Worm (Caenorhabditis elegans) whole organism, L4 larva: ENCODE data around the gene idpa-1.

Experiments used
- F10B5.3 ChIP-seq: sonication (generic microtip); optimal IDR thresholded peaks from 2 replicates; lab custom pipeline; 2016; ENCODE audit warnings: mild to moderate bottlenecking, missing genetic modification characterization, missing compliant biosample characterization
- F26F4.8 ChIP-seq: fragments of 200-800 bp; sonication (Bioruptor generic); conservative IDR thresholded peaks from 2 replicates; pipeline ENCODE4 v1.3.6; 2022; ENCODE audit warnings: missing genetic modification characterization, missing compliant biosample characterization
- F37D6.2 ChIP-seq: sonication (generic microtip); optimal IDR thresholded peaks from 2 replicates; lab custom pipeline; 2016; ENCODE audit warnings: mild to moderate bottlenecking, missing genetic modification characterization, missing compliant biosample characterization
- F44E2.7 ChIP-seq: fragments of 200-800 bp; sonication (Bioruptor generic); IDR thresholded peaks from 2 replicates; pipeline ENCODE4 v2.1.2; 2022; ENCODE audit warnings: missing genetic modification characterization, missing compliant biosample characterization
- R02D3.7 ChIP-seq: fragments of 150-350 bp; sonication (generic microtip); optimal IDR thresholded peaks from 3 replicates; lab custom pipeline; 2014; ENCODE audit warnings: missing biosample characterization, missing genetic modification characterization
- ZK546.5 ChIP-seq, 2 experiments: sonication (generic microtip); optimal IDR thresholded peaks; 2 replicates each; lab custom pipeline; 2017; ENCODE audit warnings: missing biosample characterization in 2 of 2, missing genetic modification characterization in 2 of 2
- aha-1 ChIP-seq: fragments of 150-350 bp; peaks from one replicate; lab custom pipeline; 2014; ENCODE audit warnings: missing biosample characterization, missing genetic modification characterization
- aly-2 ChIP-seq: sonication (generic microtip); optimal IDR thresholded peaks from 2 replicates; lab custom pipeline; 2018; ENCODE audit warnings: missing biosample characterization, missing genetic modification characterization
- arid-1 ChIP-seq: fragments of 200-800 bp; sonication (Bioruptor generic); conservative IDR thresholded peaks from 2 replicates; pipeline ENCODE4 v1.3.6; 2022; ENCODE audit warnings: missing genetic modification reagents, missing genetic modification characterization, missing compliant biosample characterization
- ceh-20 ChIP-seq: fragments of 200-800 bp; sonication (Bioruptor generic); IDR thresholded peaks from 2 replicates; pipeline ENCODE4 v1.3.6; 2022; ENCODE audit warnings: missing genetic modification reagents, missing genetic modification characterization, missing compliant biosample characterization
- ceh-28 ChIP-seq: fragments of 150-350 bp; optimal IDR thresholded peaks from 2 replicates; lab custom pipeline; 2014; ENCODE audit warnings: missing biosample characterization, missing genetic modification reagents, missing genetic modification characterization
- ceh-44 ChIP-seq: fragments of 200-800 bp; sonication (Bioruptor generic); IDR thresholded peaks from 2 replicates; pipeline ENCODE4 v1.3.6; 2022; ENCODE audit warnings: missing genetic modification reagents, missing genetic modification characterization, missing compliant biosample characterization
- ceh-62 ChIP-seq: sonication (generic microtip); optimal IDR thresholded peaks from 2 replicates; lab custom pipeline; 2017; ENCODE audit warnings: missing biosample characterization, missing genetic modification characterization
- cey-2 ChIP-seq: sonication (generic microtip); optimal IDR thresholded peaks from 3 replicates; lab custom pipeline; 2017; ENCODE audit warnings: missing genetic modification characterization, mild to moderate bottlenecking, missing compliant biosample characterization, antibody characterized with exemption, borderline replicate concordance; ENCODE audit not compliant: insufficient read depth
- daf-8 ChIP-seq: fragments of 200-800 bp; sonication (Bioruptor generic); IDR thresholded peaks from 2 replicates; pipeline ENCODE4 v1.3.6; 2022; ENCODE audit warnings: missing genetic modification characterization, missing compliant biosample characterization
- egl-43 ChIP-seq: fragments of 200-800 bp; sonication (Bioruptor generic); IDR thresholded peaks from 2 replicates; pipeline ENCODE4 v1.3.6; 2022; ENCODE audit warnings: missing genetic modification reagents, missing genetic modification characterization, missing compliant biosample characterization
- fos-1 ChIP-seq: fragments of 150-350 bp; optimal IDR thresholded peaks from 2 replicates; lab custom pipeline; 2014; ENCODE audit warnings: missing biosample characterization, missing genetic modification characterization
- gei-8 ChIP-seq: fragments of 200-800 bp; sonication (Bioruptor generic); optimal IDR thresholded peaks from 2 replicates; lab custom pipeline; 2018; ENCODE audit warnings: mild to moderate bottlenecking, missing genetic modification characterization, missing compliant biosample characterization
- hlh-11 ChIP-seq: fragments of 200-800 bp; sonication (Bioruptor generic); optimal IDR thresholded peaks from 2 replicates; lab custom pipeline; 2018; ENCODE audit warnings: mild to moderate bottlenecking, missing genetic modification characterization, missing compliant biosample characterization
- lin-1 ChIP-seq: fragments of 200-800 bp; sonication (Bioruptor generic); IDR thresholded peaks from 2 replicates; pipeline ENCODE4 v1.3.6; 2022; ENCODE audit warnings: missing genetic modification reagents, missing genetic modification characterization, missing compliant biosample characterization
- lin-39 ChIP-seq: fragments of 150-350 bp; optimal IDR thresholded peaks from 2 replicates; lab custom pipeline; 2014; ENCODE audit warnings: missing biosample characterization, missing genetic modification reagents, missing genetic modification characterization
- lsy-2 ChIP-seq, 2 experiments: fragments of 150-350 bp in 1 of 2; sonication (generic microtip) in 1 of 2; optimal IDR thresholded peaks; 2 replicates each; lab custom pipeline; 2014 to 2017; ENCODE audit warnings: missing biosample characterization in 2 of 2, missing genetic modification characterization in 2 of 2
- mdl-1 ChIP-seq, 2 experiments: fragments of 150-350 bp in 1 of 2; sonication (generic microtip) in 1 of 2; optimal IDR thresholded peaks; 2 replicates each; lab custom pipeline; 2014 to 2017; ENCODE audit warnings: missing biosample characterization in 2 of 2, missing genetic modification characterization in 2 of 2
- mxl-3 ChIP-seq: fragments of 200-800 bp; sonication (Bioruptor generic); optimal IDR thresholded peaks from 2 replicates; lab custom pipeline; 2018; ENCODE audit warnings: mild to moderate bottlenecking, missing genetic modification characterization, missing compliant biosample characterization
- nhr-28 ChIP-seq: fragments of 150-350 bp; optimal IDR thresholded peaks from 2 replicates; lab custom pipeline; 2014; ENCODE audit warnings: missing biosample characterization, missing genetic modification characterization
- nhr-42 ChIP-seq: fragments of 200-800 bp; sonication (Bioruptor generic); IDR thresholded peaks from 2 replicates; pipeline ENCODE4 v1.3.6; 2022; ENCODE audit warnings: missing genetic modification characterization, missing compliant biosample characterization
- nhr-76 ChIP-seq: fragments of 150-350 bp; optimal IDR thresholded peaks from 2 replicates; lab custom pipeline; 2014; ENCODE audit warnings: missing biosample characterization, missing genetic modification characterization
- nhr-77 ChIP-seq: fragments of 150-350 bp; optimal IDR thresholded peaks from 2 replicates; lab custom pipeline; 2014; ENCODE audit warnings: missing biosample characterization, missing genetic modification characterization
- php-3 ChIP-seq: fragments of 200-800 bp; sonication (Bioruptor generic); IDR thresholded peaks from 2 replicates; pipeline ENCODE4 v1.3.6; 2022; ENCODE audit warnings: missing genetic modification reagents, missing genetic modification characterization, missing compliant biosample characterization
- pqm-1 ChIP-seq: sonication (generic microtip); optimal IDR thresholded peaks from 2 replicates; lab custom pipeline; 2017; ENCODE audit warnings: missing biosample characterization, missing genetic modification characterization
- sdz-12 ChIP-seq: fragments of 200-800 bp; sonication (Bioruptor generic); optimal IDR thresholded peaks from 2 replicates; lab custom pipeline; 2018; ENCODE audit warnings: mild to moderate bottlenecking, missing genetic modification characterization, missing compliant biosample characterization
- snpc-1.2 ChIP-seq: fragments of 200-800 bp; sonication (Bioruptor generic); IDR thresholded peaks from 2 replicates; pipeline ENCODE4 v1.3.6; 2022; ENCODE audit warnings: missing genetic modification reagents, missing genetic modification characterization, missing compliant biosample characterization
- spr-3 ChIP-seq: fragments of 200-800 bp; sonication (Bioruptor generic); optimal IDR thresholded peaks from 2 replicates; lab custom pipeline; 2018; ENCODE audit warnings: mild to moderate bottlenecking, missing genetic modification characterization, missing compliant biosample characterization
- tag-97 ChIP-seq: fragments of 200-800 bp; sonication (Bioruptor generic); IDR thresholded peaks from 2 replicates; pipeline ENCODE4 v1.3.6; 2022; ENCODE audit warnings: missing genetic modification characterization, missing compliant biosample characterization
- tra-1 ChIP-seq: fragments of 200-800 bp; sonication (Bioruptor generic); IDR thresholded peaks from 2 replicates; pipeline ENCODE4 v1.3.6; 2022; ENCODE audit warnings: missing genetic modification reagents, missing genetic modification characterization, missing compliant biosample characterization
- unc-130 ChIP-seq: sonication (generic microtip); optimal IDR thresholded peaks from 2 replicates; lab custom pipeline; 2016; ENCODE audit warnings: missing genetic modification reagents, missing genetic modification characterization, missing compliant biosample characterization
- unc-62 ChIP-seq, 3 experiments: fragments of 150-350 bp in 1 of 3; sonication (generic microtip); optimal IDR thresholded peaks in 2 of 3; peaks in 1 of 3; 1 replicate in 1 of 3; 2 replicates in 2 of 3; lab custom pipeline; 2014 to 2017; ENCODE audit warnings: missing biosample characterization in 3 of 3, missing genetic modification characterization in 3 of 3, missing genetic modification reagents in 3 of 3, missing genotype in 1 of 3
- zfp-3 ChIP-seq: fragments of 200-800 bp; sonication (Bioruptor generic); conservative IDR thresholded peaks from 2 replicates; pipeline ENCODE4 v1.3.6; 2022; ENCODE audit warnings: missing genetic modification reagents, missing genetic modification characterization, missing compliant biosample characterization
- zip-2 ChIP-seq: fragments of 150-350 bp; optimal IDR thresholded peaks from 2 replicates; lab custom pipeline; 2014; ENCODE audit warnings: missing biosample characterization, missing genetic modification characterization
- ztf-7 ChIP-seq: fragments of 150-350 bp; optimal IDR thresholded peaks from 2 replicates; lab custom pipeline; 2014; ENCODE audit warnings: missing biosample characterization, missing genetic modification characterization

The idpa-1 gene

ce11 chrIII:2869033-2869432 is 32.0 kb downstream of the idpa-1 start:
- TF ChIP-seq ceh-62 = no peak
- no peak for TF ChIP-seq aha-1 (tag; lab: Kevin White, UChicago)
- no peak for TF ChIP-seq arid-1 (GFP tag; lab: Robert Waterston, UW)
- TF ChIP-seq ceh-20 (GFP tag; lab: Robert Waterston, UW) = peak; percentile 63; the same call in 1 of the 2 replicates
- peak; percentile 88 for TF ChIP-seq php-3 (GFP tag; lab: Robert Waterston, UW)
- no peak for TF ChIP-seq spr-3 (GFP tag; lab: Kevin White, UChicago)
- no peak for TF ChIP-seq nhr-77
- no peak for TF ChIP-seq cey-2 (tag; lab: Kevin White, UChicago)
- no peak for TF ChIP-seq tag-97 (GFP tag; lab: Robert Waterston, UW)

- TF ChIP-seq hlh-11 (tag; lab: Kevin White, UChicago) (peak; percentile 34), nhr-42 (no peak), lsy-2 (tag; optimal IDR thresholded peaks at IDR 0.05; lab: Kevin White, UChicago) (peak in 1 of 2 experiments; percentile 70), R02D3.7 (tag; lab: Kevin White, UChicago) (no peak), mxl-3 (GFP tag; lab: Kevin White, UChicago) (peak; percentile 19), mdl-1 (tag; optimal IDR thresholded peaks at IDR 0.05; lab: Kevin White, UChicago) (peak in 1 of 2 experiments; percentile 23), zfp-3 (GFP tag; lab: Robert Waterston, UW) (no peak), nhr-28 (tag; lab: Kevin White, UChicago) (peak; percentile 54), gei-8 (no peak)
Measured at ce11 chrIII:2868416-2868815, 32.6 kb downstream of the idpa-1 start.

- TF ChIP-seq lin-39 (tag; lab: Kevin White, UChicago) (no peak), ztf-7 (tag; lab: Kevin White, UChicago) (no peak), F37D6.2 (no peak)
Measured at ce11 chrIII:2866597-2866996, 34.4 kb downstream of the idpa-1 start.

- TF ChIP-seq aha-1 (tag; lab: Kevin White, UChicago) (no peak), ceh-44 (GFP tag; lab: Robert Waterston, UW) (no peak), nhr-28 (tag; lab: Kevin White, UChicago) (no peak)
Measured at ce11 chrIII:2864669-2865068, 36.3 kb downstream of the idpa-1 start.

- TF ChIP-seq nhr-76 (no peak), aly-2 (tag; lab: Kevin White, UChicago) (no peak), zip-2 (tag; lab: Kevin White, UChicago) (no peak), snpc-1.2 (GFP tag; lab: Robert Waterston, UW) (no peak), unc-130 (GFP tag; lab: Kevin White, UChicago) (peak; percentile 41), fos-1 (tag; lab: Kevin White, UChicago) (no peak), F44E2.7 (no peak), F26F4.8 (no peak)
Measured at ce11 chrIII:2858334-2858733, 42.7 kb downstream of the idpa-1 start.

- no peak for TF ChIP-seq unc-130 (GFP tag; lab: Kevin White, UChicago)
- TF ChIP-seq pqm-1 (tag; lab: Kevin White, UChicago) = no peak
- TF ChIP-seq daf-8 (GFP tag; lab: Robert Waterston, UW) = no peak
- TF ChIP-seq nhr-76 = no peak
- no peak for TF ChIP-seq egl-43 (GFP tag; lab: Robert Waterston, UW)
- no peak for TF ChIP-seq F10B5.3 (tag; lab: Kevin White, UChicago)
- no peak for TF ChIP-seq sdz-12 (GFP tag; lab: Kevin White, UChicago)
- no peak for TF ChIP-seq ZK546.5 (tag; optimal IDR thresholded peaks at IDR 0.05; lab: Kevin White, UChicago)
- TF ChIP-seq ceh-28 (tag; lab: Kevin White, UChicago) = no peak
- no peak for TF ChIP-seq tra-1 (GFP tag; lab: Robert Waterston, UW)
- TF ChIP-seq unc-62 (GFP tag; optimal IDR thresholded peaks at IDR 0.05 in 1 of 2; lab: Kevin White, UChicago) = no peak
- no peak for TF ChIP-seq unc-62 (tag; optimal IDR thresholded peaks at IDR 0.05; lab: Kevin White, UChicago)
- TF ChIP-seq F44E2.7 = no peak
- no peak for TF ChIP-seq spr-3 (GFP tag; lab: Kevin White, UChicago)
- TF ChIP-seq ceh-44 (GFP tag; lab: Robert Waterston, UW) = no peak
- no peak for TF ChIP-seq lin-1
- TF ChIP-seq ztf-7 (tag; lab: Kevin White, UChicago) = no peak
- TF ChIP-seq, all 104 proteins: peak for 0
Measured at ce11 chrIII:2855929-2856328, 45.1 kb downstream of the idpa-1 start, which contains the start of gene F56F11.4. F56F11.4 (plus strand) TSS chrIII:2856229.
